Worm (Caenorhabditis elegans): ENCODE measurements around the gene K10D6.4.

K10D6.4 gene

DNA sequence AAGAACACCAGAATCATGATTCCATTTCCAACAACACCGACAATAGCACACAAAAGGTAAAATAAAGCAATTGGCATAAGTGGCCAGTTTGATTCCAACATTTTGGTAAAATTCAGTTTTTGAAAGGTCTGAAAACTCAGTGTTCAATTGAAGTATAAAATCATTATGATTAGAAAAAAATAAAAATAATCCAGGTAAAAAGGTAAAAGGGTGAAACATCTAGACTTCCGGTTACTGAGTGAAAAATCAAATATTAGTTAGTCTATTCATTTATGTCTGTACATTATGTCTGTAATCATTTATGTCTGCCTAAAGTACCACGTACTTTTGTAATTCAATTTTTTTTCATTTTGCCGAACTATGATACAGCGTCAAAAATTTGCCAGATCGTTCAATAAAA, 53.3 kb downstream of the K10D6.4 start, which contains the start of gene srsx-31:
TSS of gene srsx-31 (minus strand) at position 101 of the 400 bp plus-strand sequence.
- no peak for TF ChIP-seq sem-2 (GFP tag; optimal IDR thresholded peaks at IDR 0.05)
- TF ChIP-seq ceh-43 (GFP tag; optimal IDR thresholded peaks at IDR 0.05): no peak
- no peak for TF ChIP-seq ztf-11 (tag; optimal IDR thresholded peaks at IDR 0.05)
- no peak for TF ChIP-seq nhr-28 (tag; optimal IDR thresholded peaks at IDR 0.05)
- no peak for TF ChIP-seq ham-2 (GFP tag; optimal IDR thresholded peaks at IDR 0.05)
- no peak for TF ChIP-seq sptf-1 (tag; optimal IDR thresholded peaks at IDR 0.05)
- TF ChIP-seq bed-3 (GFP tag; optimal IDR thresholded peaks at IDR 0.05): no peak
- no peak for TF ChIP-seq nhr-76 (tag; optimal IDR thresholded peaks at IDR 0.05)
- no peak for TF ChIP-seq unc-39 (tag; optimal IDR thresholded peaks at IDR 0.05)

DNA sequence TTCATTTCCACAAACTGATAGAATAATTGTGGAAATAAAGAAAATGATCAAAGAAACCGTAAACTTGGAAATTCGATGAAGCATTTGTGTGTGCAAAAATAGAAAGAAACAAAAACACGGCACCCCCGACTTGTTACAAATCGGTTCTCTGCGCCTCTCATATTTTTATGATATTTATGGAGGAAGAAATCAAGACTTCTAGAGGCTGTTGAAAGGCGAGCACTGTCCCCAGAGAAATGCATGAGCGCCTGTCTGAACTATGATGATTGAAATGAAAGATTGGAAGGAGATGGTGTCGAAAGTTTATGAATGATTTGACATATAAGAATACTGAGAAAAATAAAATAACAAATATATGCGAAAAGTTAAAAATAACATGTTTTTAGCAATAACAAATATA, 57.2 kb downstream of the K10D6.4 start, which contains the start of gene lgc-36:
TSS of gene lgc-36 (minus strand) at position 101 of the 400 bp plus-strand sequence.
- TF ChIP-seq nhr-12 (tag; optimal IDR thresholded peaks at IDR 0.05): no peak

DNA sequence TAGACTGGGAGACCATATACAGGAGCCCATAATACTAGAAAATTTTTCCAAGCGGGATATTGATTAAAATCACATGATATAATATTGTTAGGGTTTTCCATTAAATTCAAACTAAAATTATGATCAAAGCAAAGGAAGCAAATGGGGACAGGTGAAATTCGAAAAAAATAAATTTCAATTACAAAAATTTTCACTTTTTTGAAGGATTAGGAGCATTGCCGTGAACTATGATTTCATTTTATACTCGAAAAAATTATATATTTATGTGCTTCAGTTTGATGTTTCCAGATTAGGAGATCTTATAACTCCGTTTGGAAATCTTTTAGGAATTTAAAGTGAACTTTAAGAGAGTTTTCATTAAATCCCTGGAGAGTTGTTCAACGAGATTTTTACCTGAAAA, 58.9 kb downstream of the K10D6.4 start, which contains the start of gene F07B10.7:
TSS of gene F07B10.7 (minus strand) at position 101 of the 400 bp plus-strand sequence.
- no peak for TF ChIP-seq drap-1 (GFP tag; optimal IDR thresholded peaks at IDR 0.05)

DNA sequence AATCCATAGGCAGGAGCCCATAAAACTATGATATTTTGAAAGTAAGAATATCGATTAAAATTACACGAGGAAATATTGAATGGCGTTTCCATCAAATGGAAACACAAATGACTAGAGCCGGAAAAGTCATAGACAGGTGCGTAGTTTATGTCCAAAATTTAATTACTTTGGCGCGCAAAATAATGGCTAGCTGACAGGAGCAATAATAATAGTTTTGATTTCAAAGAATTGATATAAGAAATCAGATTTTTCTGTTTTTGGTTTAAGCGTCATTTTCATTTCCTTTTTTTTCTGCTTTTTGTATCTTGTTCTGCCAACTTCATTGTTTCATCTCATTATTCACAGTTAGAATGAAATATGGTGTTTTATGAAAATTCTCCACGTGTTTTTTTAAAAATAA, 61.3 kb downstream of the K10D6.4 start, which contains the start of gene F07B10.4:
TSS of gene F07B10.4 (minus strand) at position 101 of the 400 bp plus-strand sequence.
- TF ChIP-seq mep-1 (tag; optimal IDR thresholded peaks at IDR 0.05): no peak
- no peak for TF ChIP-seq ceh-39 (tag; optimal IDR thresholded peaks at IDR 0.05)
- TF ChIP-seq unc-120 (tag; optimal IDR thresholded peaks at IDR 0.05; ENCODE audit: poor library complexity, severe bottlenecking): no peak
- TF ChIP-seq pha-4 (tag; optimal IDR thresholded peaks at IDR 0.05): no peak
- no peak for TF ChIP-seq lin-13 (tag; optimal IDR thresholded peaks at IDR 0.05)
- TF ChIP-seq ztf-11 (tag; optimal IDR thresholded peaks at IDR 0.05): no peak
- no peak for TF ChIP-seq mls-2 (tag; optimal IDR thresholded peaks at IDR 0.05)
- TF ChIP-seq zip-8 (tag; optimal IDR thresholded peaks at IDR 0.05): no peak
- no peak for TF ChIP-seq sptf-1 (tag; optimal IDR thresholded peaks at IDR 0.05)
- no peak for TF ChIP-seq snpc-4 (tag; optimal IDR thresholded peaks at IDR 0.05)
- no peak for TF ChIP-seq unc-39 (tag; optimal IDR thresholded peaks at IDR 0.05)
- no peak for TF ChIP-seq lsy-2 (tag; optimal IDR thresholded peaks at IDR 0.05)
- no peak for TF ChIP-seq nhr-76 (tag; optimal IDR thresholded peaks at IDR 0.05)
- TF ChIP-seq nhr-28 (tag; optimal IDR thresholded peaks at IDR 0.05): no peak
- TF ChIP-seq drap-1 (GFP tag; optimal IDR thresholded peaks at IDR 0.05): no peak
- TF ChIP-seq mab-5 (tag; optimal IDR thresholded peaks at IDR 0.05): no peak

DNA sequence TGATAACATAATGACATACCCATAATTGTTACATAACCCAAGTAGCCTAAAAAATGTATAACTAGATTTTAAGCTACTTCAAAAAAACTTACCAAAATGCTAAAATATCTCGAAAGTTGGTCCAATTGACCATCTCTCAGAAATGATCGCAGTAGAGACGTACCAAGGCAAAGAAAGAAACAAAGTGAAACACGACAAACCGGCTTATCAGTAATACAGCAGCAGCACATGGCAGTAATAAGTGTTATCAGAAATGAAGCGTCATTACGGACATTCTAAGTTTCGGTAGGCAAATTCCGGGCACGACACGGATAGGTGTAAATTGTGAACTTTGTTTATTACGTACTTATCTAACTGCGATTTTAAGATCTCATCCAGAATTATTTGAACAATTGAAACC, 63.8 kb downstream of the K10D6.4 start, which contains the start of gene cln-3.1:
TSS of gene cln-3.1 (minus strand) at position 171 of the 400 bp plus-strand sequence.
- no peak for TF ChIP-seq unc-39 (tag; optimal IDR thresholded peaks at IDR 0.05)
- no peak for TF ChIP-seq ceh-39 (tag; optimal IDR thresholded peaks at IDR 0.05)
- no peak for TF ChIP-seq nhr-2 (tag; optimal IDR thresholded peaks at IDR 0.05)
- no peak for TF ChIP-seq blmp-1 (tag; optimal IDR thresholded peaks at IDR 0.05)
- no peak for TF ChIP-seq ztf-11 (tag; optimal IDR thresholded peaks at IDR 0.05)
- no peak for TF ChIP-seq lin-32 (GFP tag; optimal IDR thresholded peaks at IDR 0.05)
- TF ChIP-seq sptf-1 (tag; optimal IDR thresholded peaks at IDR 0.05): no peak
- TF ChIP-seq elt-3 (tag; optimal IDR thresholded peaks at IDR 0.05): no peak
- no peak for TF ChIP-seq sem-2 (GFP tag; optimal IDR thresholded peaks at IDR 0.05)

Measured in whole organism, mixed stage, embryonic.